Fruit fly (Drosophila melanogaster): ENCODE measurements around the gene GIIIspla2.

The GIIIspla2 gene

dm6 chrX:8148556-8148955, 8.9 kb upstream of the GIIIspla2 start, which contains the start of gene CG10959:
CG10959 (plus strand) TSS chrX:8148783.
- peak; percentile 32 for TF ChIP-seq Eip78C (GFP tag)
- TF ChIP-seq CG4318 (GFP tag; optimal IDR thresholded peaks at IDR 0.05), result no peak

- TF ChIP-seq Ets96B (tag; optimal IDR thresholded peaks at IDR 0.05) (no peak), achi (GFP tag; optimal IDR thresholded peaks at IDR 0.05) (no peak), Hr4 (GFP tag; optimal IDR thresholded peaks at IDR 0.05) (no peak), Sox15 (GFP tag; optimal IDR thresholded peaks at IDR 0.05) (no peak), ss (GFP tag; optimal IDR thresholded peaks at IDR 0.05) (no peak)
These were observed 5.4 kb upstream of the GIIIspla2 start, which contains the start of gene Gbeta5 for dm6 chrX:8152077-8152476. Gbeta5 (minus strand) TSS chrX:8152275.

dm6 chrX:8152718-8153117, 4.7 kb upstream of the GIIIspla2 start, which contains the start of gene CG18262:
CG18262 (plus strand) TSS chrX:8152948.
- peak; percentile 70 for TF ChIP-seq Eip78C (GFP tag)
- TF ChIP-seq CG15336 (GFP tag; IDR thresholded peaks at IDR 0.05), result peak; percentile 28; the same call in 1 of the 2 replicates
- TF ChIP-seq net (GFP tag; optimal IDR thresholded peaks at IDR 0.05), result no peak
- no peak for TF ChIP-seq CG10669 (GFP tag; optimal IDR thresholded peaks at IDR 0.05)
- no peak for TF ChIP-seq topi (GFP tag; optimal IDR thresholded peaks at IDR 0.05)
- peak; percentile 19 for TF ChIP-seq esn (GFP tag; optimal IDR thresholded peaks at IDR 0.05)

dm6 chrX:8158942-8159472, 1.6 kb downstream of the GIIIspla2 start:
- TF ChIP-seq eg (GFP tag; IDR thresholded peaks at IDR 0.05), result peak; percentile 24; the same call in 1 of the 3 replicates
- peak; percentile 85 to 87 for TF ChIP-seq ss (GFP tag; optimal IDR thresholded peaks at IDR 0.05)
- TF ChIP-seq lz (GFP tag; optimal IDR thresholded peaks at IDR 0.05), result no peak
- TF ChIP-seq CG6276 (GFP tag; optimal IDR thresholded peaks at IDR 0.05), result peak; percentile 82
- no peak for TF ChIP-seq pdm3 (GFP tag; optimal IDR thresholded peaks at IDR 0.05)
- no peak for TF ChIP-seq CG4318 (GFP tag; optimal IDR thresholded peaks at IDR 0.05)
- TF ChIP-seq CG6808 (GFP tag; optimal IDR thresholded peaks at IDR 0.05), result peak; percentile 81
- TF ChIP-seq spab (GFP tag; optimal IDR thresholded peaks at IDR 0.05), result peak; percentile 48
- TF ChIP-seq achi (GFP tag; optimal IDR thresholded peaks at IDR 0.05), result no peak
- peak; percentile 36 for TF ChIP-seq net (GFP tag; optimal IDR thresholded peaks at IDR 0.05)
- TF ChIP-seq CG11294 (GFP tag; IDR thresholded peaks at IDR 0.05), result no peak
- TF ChIP-seq Sox14 (GFP tag; optimal IDR thresholded peaks at IDR 0.05), result no peak
- peak; percentile 41; the same call in 1 of the 3 replicates for TF ChIP-seq CG8119 (GFP tag; IDR thresholded peaks at IDR 0.05)
- no peak for TF ChIP-seq Ets96B (tag; optimal IDR thresholded peaks at IDR 0.05)
- no peak for TF ChIP-seq fd59A (GFP tag; optimal IDR thresholded peaks at IDR 0.05)
- TF ChIP-seq dac (GFP tag; optimal IDR thresholded peaks at IDR 0.05), result no peak
- peak; percentile 55; the same call in 1 of the 2 replicates for TF ChIP-seq CG15336 (GFP tag; IDR thresholded peaks at IDR 0.05)
- peak; percentile 21 for TF ChIP-seq CG3919 (GFP tag; optimal IDR thresholded peaks at IDR 0.05)
- TF ChIP-seq CG10631 (GFP tag; optimal IDR thresholded peaks at IDR 0.05), result no peak
- TF ChIP-seq CG16779 (tag; optimal IDR thresholded peaks at IDR 0.05), result peak; percentile 49
- TF ChIP-seq svp (GFP tag), result peak; percentile 98
- peak; percentile 40 for TF ChIP-seq Eip78C (GFP tag)
- peak; percentile 6 for TF ChIP-seq CG10669 (GFP tag; optimal IDR thresholded peaks at IDR 0.05)
- TF ChIP-seq salr (GFP tag; optimal IDR thresholded peaks at IDR 0.05), result peak in 1 of 2 experiments; percentile 4
- peak; percentile 81 for TF ChIP-seq CG9139 (GFP tag; optimal IDR thresholded peaks at IDR 0.05)
- TF ChIP-seq CG6854 (GFP tag; optimal IDR thresholded peaks at IDR 0.05), result peak; percentile 60
- no peak for TF ChIP-seq CG34406 (GFP tag; optimal IDR thresholded peaks at IDR 0.05)
- TF ChIP-seq dsx (GFP tag; optimal IDR thresholded peaks at IDR 0.05; ENCODE audit: poor library complexity, severe bottlenecking), result peak; percentile 28
- no peak for TF ChIP-seq CG32006 (GFP tag; optimal IDR thresholded peaks at IDR 0.05)
- TF ChIP-seq CG1621 (tag; optimal IDR thresholded peaks at IDR 0.05), result peak; percentile 56
- no peak for TF ChIP-seq CG3032 (tag; optimal IDR thresholded peaks at IDR 0.05)
- TF ChIP-seq CG6792 (GFP tag; optimal IDR thresholded peaks at IDR 0.05), result no peak
- no peak for TF ChIP-seq CG8632 (GFP tag; optimal IDR thresholded peaks at IDR 0.05)
- TF ChIP-seq CG8319 (GFP tag; optimal IDR thresholded peaks at IDR 0.05), result no peak

Data from whole organism, prepupa.